Worm (Caenorhabditis elegans) whole organism, midembryonic: ENCODE results near the gene usp-33.

Source experiments
- T22C8.4 ChIP-seq: fragments of 200-800 bp; sonication (Bioruptor generic); IDR thresholded peaks from 2 replicates; pipeline ENCODE4 v1.3.6; 2022; ENCODE audit warnings: missing genetic modification characterization, missing compliant biosample characterization
- cog-1 ChIP-seq: sonication (generic microtip); optimal IDR thresholded peaks from 2 replicates; lab custom pipeline; 2016; ENCODE audit warnings: missing genetic modification characterization, missing compliant biosample characterization
- flt-1 ChIP-seq: fragments of 200-800 bp; sonication (Bioruptor generic); IDR thresholded peaks from 2 replicates; pipeline ENCODE4 v1.3.6; 2022; ENCODE audit warnings: missing genetic modification characterization, missing compliant biosample characterization
- klf-2 ChIP-seq: fragments of 200-800 bp; sonication (Bioruptor generic); conservative IDR thresholded peaks from 2 replicates; pipeline ENCODE4 v1.3.6; 2022; ENCODE audit warnings: missing genetic modification reagents, missing genetic modification characterization, missing compliant biosample characterization
- med-1 ChIP-seq: sonication (generic microtip); optimal IDR thresholded peaks from 2 replicates; lab custom pipeline; 2017; ENCODE audit warnings: missing genetic modification characterization, mild to moderate bottlenecking, missing compliant biosample characterization, antibody characterized with exemption, missing genetic modification reagents; ENCODE audit not compliant: insufficient read depth
- ref-1 ChIP-seq: fragments of 200-800 bp; sonication (Bioruptor generic); conservative IDR thresholded peaks from 2 replicates; pipeline ENCODE4 v1.3.6; 2022; ENCODE audit warnings: missing genetic modification reagents, missing genetic modification characterization, missing compliant biosample characterization
- tab-1 ChIP-seq: fragments of 200-800 bp; sonication (Bioruptor generic); IDR thresholded peaks from 2 replicates; pipeline ENCODE4 v1.3.6; 2022; ENCODE audit warnings: missing genetic modification characterization, missing compliant biosample characterization
- ztf-23 ChIP-seq: fragments of 200-800 bp; sonication (Bioruptor generic); IDR thresholded peaks from 2 replicates; pipeline ENCODE4 v1.3.6; 2022; ENCODE audit warnings: missing genetic modification reagents, missing genetic modification characterization, missing compliant biosample characterization
- ztf-29 ChIP-seq: fragments of 200-800 bp; sonication (Bioruptor generic); IDR thresholded peaks from 2 replicates; pipeline ENCODE4 v1.3.6; 2022; ENCODE audit warnings: missing genetic modification reagents, missing genetic modification characterization, missing compliant biosample characterization

- TF ChIP-seq flt-1 (GFP tag; lab: Robert Waterston, UW): no peak
- no peak for TF ChIP-seq ref-1 (GFP tag; lab: Robert Waterston, UW)
- no peak for TF ChIP-seq ztf-29
- no peak for TF ChIP-seq T22C8.4 (GFP tag; lab: Robert Waterston, UW)
- no peak for TF ChIP-seq ztf-23
- TF ChIP-seq med-1 (GFP tag; lab: Kevin White, UChicago): no peak
- no peak for TF ChIP-seq klf-2 (GFP tag; lab: Robert Waterston, UW)
- no peak for TF ChIP-seq tab-1
- TF ChIP-seq cog-1 (tag; lab: Kevin White, UChicago): no peak
Measured at ce11 chrX:15633964-15634363, 42.8 kb downstream of the usp-33 start.
